Fruit fly (Drosophila melanogaster) S2 (cell line): ENCODE data around the gene Trp1.

Experiments
- CG8478 ChIP-seq: fragments of >200 bp; optimal IDR thresholded peaks from 2 replicates; lab custom pipeline; 2018
- CTCF ChIP-seq, 2 experiments: fragments of >200 bp; optimal IDR thresholded peaks; 2 replicates each; lab custom pipeline; 2018

Trp1 gene

DNA sequence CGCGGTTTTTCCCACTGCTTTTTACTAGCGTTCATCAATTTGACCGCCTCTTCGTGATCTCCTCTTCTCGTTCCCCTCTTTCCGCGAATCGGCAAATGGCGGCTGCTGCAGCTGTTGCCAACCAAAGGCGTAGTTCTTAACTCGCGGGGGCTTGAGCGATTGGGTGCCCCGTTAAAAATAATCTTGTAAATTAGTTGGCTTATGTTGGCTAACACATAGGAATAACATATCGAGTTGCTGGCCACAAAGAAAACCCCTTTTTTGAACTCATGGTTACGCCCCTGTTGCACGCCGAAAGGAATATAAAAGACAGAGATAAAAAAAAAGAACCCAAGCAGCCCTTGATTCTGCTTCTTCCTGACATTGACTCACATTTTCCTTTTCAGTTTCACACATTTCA lies 48.1 kb downstream of the Trp1 start:
- TF ChIP-seq CG8478 (lab: Kevin White, UChicago) (no peak), CTCF (optimal IDR thresholded peaks at IDR 0.05; lab: Kevin White, UChicago) (no peak)

DNA sequence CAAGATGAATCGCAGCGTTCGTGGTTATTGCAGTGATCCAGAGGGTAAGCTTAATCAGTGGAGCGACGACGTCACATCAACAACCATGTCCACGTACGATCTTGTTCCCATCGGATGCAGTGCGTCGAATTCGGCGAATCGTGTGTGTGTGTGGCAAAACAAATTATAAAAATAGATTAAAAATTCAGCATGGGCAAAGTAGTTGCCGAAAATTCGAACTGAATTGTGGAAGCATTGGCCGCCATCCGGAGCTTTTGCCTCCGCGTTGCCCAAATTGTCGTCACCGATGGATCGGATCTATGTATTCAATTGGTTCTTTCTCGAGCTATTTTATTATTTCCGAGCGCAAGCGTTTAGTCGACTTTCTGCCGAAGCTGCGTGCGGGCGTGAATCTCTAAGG lies 51.3 kb downstream of the Trp1 start, which contains the start of gene Spn31A:
Gene Spn31A, plus strand, starts transcription at position 301 of the 400 bp plus-strand sequence.
- TF ChIP-seq CG8478 (lab: Kevin White, UChicago) (no peak), CTCF (optimal IDR thresholded peaks at IDR 0.05; lab: Kevin White, UChicago) (no peak)

DNA sequence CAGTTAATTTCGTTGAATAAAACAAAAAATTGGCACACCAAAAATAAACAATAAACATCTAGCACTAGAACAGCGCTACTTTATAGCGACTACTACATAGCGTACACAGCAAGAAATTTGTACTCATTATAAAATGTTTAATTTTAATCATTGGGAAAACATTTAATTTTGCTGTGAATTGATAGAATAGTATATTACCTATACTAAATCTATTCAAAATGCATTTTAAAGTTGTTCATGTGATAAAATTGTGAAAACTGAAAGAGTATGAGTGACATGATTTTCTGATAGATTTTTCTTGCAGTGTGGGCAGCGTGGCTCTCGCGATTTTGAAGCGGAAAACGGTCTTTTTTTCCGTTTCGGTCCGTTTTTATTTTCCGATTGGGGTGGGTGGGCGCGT lies 52.1 kb downstream of the Trp1 start:
- TF ChIP-seq CTCF (optimal IDR thresholded peaks at IDR 0.05; lab: Kevin White, UChicago), result no peak
- no peak for TF ChIP-seq CG8478 (lab: Kevin White, UChicago)
